Fruit fly (Drosophila melanogaster) whole organism, embryonic: ENCODE results near the gene cass.

Source experiments
- CG11456 ChIP-seq: fragments of 200-800 bp; sonication (Bioruptor generic); IDR thresholded peaks from 3 replicates; pipeline ENCODE4 v1.3.6; 2022; ENCODE audit warnings: missing biosample characterization, missing genetic modification characterization
- CG11560 ChIP-seq: fragments of 200-800 bp; sonication (Bioruptor generic); IDR thresholded peaks from 3 replicates; pipeline ENCODE4 v1.3.6; 2022; ENCODE audit warnings: missing biosample characterization, missing genetic modification characterization
- CG12391 ChIP-seq: fragments of 200-800 bp; sonication (Bioruptor generic); optimal IDR thresholded peaks from 3 replicates; lab custom pipeline; 2018; ENCODE audit warnings: missing biosample characterization, mild to moderate bottlenecking, missing genetic modification characterization, moderate library complexity
- CG12659 ChIP-seq: fragments of 200-800 bp; sonication (Bioruptor generic); optimal IDR thresholded peaks from 3 replicates; lab custom pipeline; 2017; ENCODE audit warnings: mild to moderate bottlenecking, missing biosample characterization, missing genetic modification reagents, missing genetic modification characterization
- CG14050 ChIP-seq: fragments of 200-800 bp; sonication (Bioruptor generic); IDR thresholded peaks from 3 replicates; pipeline ENCODE4 v1.3.6; 2022; ENCODE audit warnings: missing biosample characterization, missing genetic modification characterization
- CG15601 ChIP-seq: fragments of 200-800 bp; sonication (Bioruptor generic); optimal IDR thresholded peaks from 3 replicates; lab custom pipeline; 2019; ENCODE audit warnings: missing biosample characterization, mild to moderate bottlenecking, missing genetic modification characterization, moderate library complexity
- CG17568 ChIP-seq: fragments of 200-800 bp; sonication (Bioruptor generic); optimal IDR thresholded peaks from 2 replicates; lab custom pipeline; 2018; ENCODE audit warnings: missing biosample characterization, mild to moderate bottlenecking, missing genetic modification characterization, moderate library complexity
- CG17912 ChIP-seq: fragments of 200-800 bp; sonication (Bioruptor generic); optimal IDR thresholded peaks from 2 replicates; lab custom pipeline; 2018; ENCODE audit warnings: missing biosample characterization, mild to moderate bottlenecking, missing genetic modification characterization
- CG1792 ChIP-seq: fragments of 200-800 bp; sonication (Bioruptor generic); optimal IDR thresholded peaks from 2 replicates; lab custom pipeline; 2016; ENCODE audit warnings: missing biosample characterization, missing genetic modification characterization
- CG18764 ChIP-seq: fragments of 200-800 bp; sonication (Bioruptor generic); optimal IDR thresholded peaks from 3 replicates; lab custom pipeline; 2016; ENCODE audit warnings: missing biosample characterization, missing genetic modification characterization
- CG30431 ChIP-seq: fragments of 200-800 bp; sonication (Bioruptor generic); optimal IDR thresholded peaks from 2 replicates; lab custom pipeline; 2017; ENCODE audit warnings: missing biosample characterization, missing genetic modification characterization
- CG31388 ChIP-seq: fragments of 200-800 bp; sonication (Bioruptor generic); optimal IDR thresholded peaks from 2 replicates; lab custom pipeline; 2016; ENCODE audit warnings: missing biosample characterization, missing genetic modification characterization
- CG32767 ChIP-seq: fragments of 200-800 bp; sonication (Bioruptor generic); IDR thresholded peaks from 2 replicates; pipeline ENCODE4 v1.3.6; 2022; ENCODE audit warnings: missing biosample characterization, missing genetic modification characterization
- CG3726 ChIP-seq: fragments of 200-800 bp; sonication (Bioruptor generic); IDR thresholded peaks from 3 replicates; pipeline ENCODE4, ENCODE4 v1.3.6; 2022; ENCODE audit warnings: missing biosample characterization, missing genetic modification characterization
- CG4820 ChIP-seq: fragments of 200-800 bp; sonication (Bioruptor generic); optimal IDR thresholded peaks from 3 replicates; lab custom pipeline; 2016; ENCODE audit warnings: missing biosample characterization, missing genetic modification characterization
- CG6254 ChIP-seq: fragments of 200-800 bp; sonication (Bioruptor generic); optimal IDR thresholded peaks from 3 replicates; lab custom pipeline; 2017; ENCODE audit warnings: mild to moderate bottlenecking, missing biosample characterization, missing genetic modification reagents, missing genetic modification characterization
- CG6791 ChIP-seq: fragments of 200-800 bp; sonication (Bioruptor generic); IDR thresholded peaks from 3 replicates; pipeline ENCODE4 v1.3.6; 2022; ENCODE audit warnings: missing biosample characterization, missing genetic modification characterization; ENCODE audit not compliant: partially characterized antibody
- CG9817 ChIP-seq: fragments of 200-800 bp; sonication (Bioruptor generic); optimal IDR thresholded peaks from 2 replicates; lab custom pipeline; 2018; ENCODE audit warnings: missing biosample characterization, mild to moderate bottlenecking, missing genetic modification characterization, moderate library complexity
- Chrac-16 ChIP-seq: fragments of 200-800 bp; sonication (Bioruptor generic); optimal IDR thresholded peaks from 3 replicates; lab custom pipeline; 2016; ENCODE audit warnings: missing biosample characterization, missing genetic modification characterization
- D ChIP-seq, 2 experiments: fragments of 200-800 bp in 1 of 2; fragments of >200 bp in 1 of 2; sonication (Bioruptor generic) in 1 of 2; optimal IDR thresholded peaks; 2 replicates in 1 of 2; 3 replicates in 1 of 2; lab custom pipeline; 2017; ENCODE audit warnings: mild to moderate bottlenecking in 1 of 2, missing biosample characterization in 1 of 2, missing genetic modification characterization in 1 of 2, missing genetic modification reagents in 1 of 2
- Doc3 ChIP-seq: fragments of 200-800 bp; sonication (Bioruptor generic); IDR thresholded peaks from 3 replicates; pipeline ENCODE4 v1.3.6; 2022; ENCODE audit warnings: missing biosample characterization, missing genetic modification characterization; ENCODE audit not compliant: partially characterized antibody
- E2f1 ChIP-seq: fragments of 200-800 bp; sonication (Bioruptor generic); IDR thresholded peaks from 2 replicates; pipeline ENCODE4 v1.3.6; 2022; ENCODE audit warnings: missing biosample characterization, missing genetic modification characterization
- GATAe ChIP-seq: fragments of 200-800 bp; sonication (Bioruptor generic); conservative IDR thresholded peaks from 2 replicates; pipeline ENCODE4 v1.3.6; 2022; ENCODE audit warnings: missing biosample characterization, missing genetic modification characterization
- HmgZ ChIP-seq: fragments of 200-800 bp; sonication (Bioruptor generic); optimal IDR thresholded peaks from 2 replicates; lab custom pipeline; 2018; ENCODE audit warnings: missing biosample characterization, mild to moderate bottlenecking, missing genetic modification characterization
- Lpt ChIP-seq: fragments of >200 bp; optimal IDR thresholded peaks from 2 replicates; lab custom pipeline; 2018; ENCODE audit warnings: missing biosample characterization, missing genetic modification characterization
- Opbp ChIP-seq: fragments of 200-800 bp; sonication (Bioruptor generic); IDR thresholded peaks from 3 replicates; pipeline ENCODE4 v1.3.6; 2022; ENCODE audit warnings: missing biosample characterization, missing genetic modification characterization; ENCODE audit not compliant: partially characterized antibody
- Pdp1 ChIP-seq, 2 experiments: fragments of 200-800 bp; sonication (Bioruptor generic); optimal IDR thresholded peaks; 3 replicates each; lab custom pipeline; 2016; ENCODE audit warnings: missing biosample characterization in 2 of 2, missing genetic modification characterization in 2 of 2, mild to moderate bottlenecking in 1 of 2, moderate library complexity in 1 of 2
- Rx ChIP-seq: fragments of 200-800 bp; sonication (Bioruptor generic); IDR thresholded peaks from 2 replicates; pipeline ENCODE4 v1.3.6; 2022; ENCODE audit warnings: missing biosample characterization, missing genetic modification characterization
- Ssrp ChIP-seq: fragments of 200-800 bp; sonication (Bioruptor generic); optimal IDR thresholded peaks from 2 replicates; lab custom pipeline; 2018; ENCODE audit warnings: missing biosample characterization, mild to moderate bottlenecking, missing genetic modification characterization, moderate library complexity
- Taf1 ChIP-seq: fragments of 200-800 bp; sonication (Bioruptor generic); IDR thresholded peaks from 2 replicates; pipeline ENCODE4 v1.3.6; 2022; ENCODE audit warnings: missing biosample characterization, missing genetic modification characterization
- ac ChIP-seq: fragments of 200-800 bp; sonication (Bioruptor generic); optimal IDR thresholded peaks from 3 replicates; lab custom pipeline; 2017; ENCODE audit warnings: missing biosample characterization, mild to moderate bottlenecking, missing genetic modification characterization
- aop ChIP-seq: fragments of 200-800 bp; sonication (Bioruptor generic); IDR thresholded peaks from 2 replicates; pipeline ENCODE4 v1.3.6; 2022; ENCODE audit warnings: missing biosample characterization, missing genetic modification characterization
- bbx ChIP-seq: fragments of 200-800 bp; sonication (Bioruptor generic); IDR thresholded peaks from 2 replicates; pipeline ENCODE4 v1.3.6; 2022; ENCODE audit warnings: missing biosample characterization, missing genetic modification characterization; ENCODE audit not compliant: partially characterized antibody
- bcd ChIP-seq: fragments of 200-800 bp; sonication (Bioruptor generic); optimal IDR thresholded peaks from 2 replicates; lab custom pipeline; 2017; ENCODE audit warnings: missing biosample characterization, mild to moderate bottlenecking, missing genetic modification characterization
- croc ChIP-seq: fragments of 200-800 bp; sonication (Bioruptor generic); conservative IDR thresholded peaks from 3 replicates; pipeline ENCODE4 v1.3.6; 2022; ENCODE audit warnings: missing biosample characterization, missing genetic modification characterization
- disco-r ChIP-seq: fragments of 200-800 bp; sonication (Bioruptor generic); optimal IDR thresholded peaks from 2 replicates; lab custom pipeline; 2016; ENCODE audit warnings: missing biosample characterization, missing genetic modification characterization
- ems ChIP-seq: fragments of 200-800 bp; sonication (Bioruptor generic); optimal IDR thresholded peaks from 3 replicates; lab custom pipeline; 2016; ENCODE audit warnings: missing biosample characterization, missing genetic modification characterization
- hkb ChIP-seq, 2 experiments: fragments of 200-800 bp in 1 of 2; fragments of >200 bp in 1 of 2; sonication (Bioruptor generic) in 1 of 2; IDR thresholded peaks in 1 of 2; optimal IDR thresholded peaks in 1 of 2; 2 replicates each; pipeline versions ENCODE4 v1.3.6 to Lab custom; 2017 to 2022; ENCODE audit warnings: missing biosample characterization in 1 of 2, missing genetic modification characterization in 1 of 2
- lola ChIP-seq, 3 experiments: fragments of >200 bp in 2 of 3; fragments of 200-800 bp in 1 of 3; sonication (Bioruptor generic) in 1 of 3; optimal IDR thresholded peaks; 2 replicates each; lab custom pipeline; 2017 to 2019; ENCODE audit warnings: missing biosample characterization in 3 of 3, missing genetic modification characterization in 3 of 3, mild to moderate bottlenecking in 1 of 3, moderate library complexity in 1 of 3
- nerfin-2 ChIP-seq: fragments of 200-800 bp; sonication (Bioruptor generic); IDR thresholded peaks from 2 replicates; pipeline ENCODE4 v1.3.6; 2022; ENCODE audit warnings: missing biosample characterization, missing genetic modification characterization; ENCODE audit not compliant: partially characterized antibody
- odd ChIP-seq: fragments of 200-800 bp; sonication (Bioruptor generic); optimal IDR thresholded peaks from 2 replicates; lab custom pipeline; 2017; ENCODE audit warnings: missing biosample characterization, mild to moderate bottlenecking, missing genetic modification characterization
- otp ChIP-seq: fragments of 200-800 bp; sonication (Bioruptor generic); IDR thresholded peaks from 3 replicates; pipeline ENCODE4, ENCODE4 v1.3.6; 2022; ENCODE audit warnings: missing biosample characterization, missing genetic modification characterization
- p53 ChIP-seq: fragments of 200-800 bp; sonication (Bioruptor generic); optimal IDR thresholded peaks from 2 replicates; lab custom pipeline; 2016; ENCODE audit warnings: missing biosample characterization, missing genetic modification characterization
- sens-2 ChIP-seq: fragments of 200-800 bp; sonication (Bioruptor generic); IDR thresholded peaks from 2 replicates; pipeline ENCODE4 v1.3.6; 2022; ENCODE audit warnings: missing biosample characterization, missing genetic modification characterization
- tin ChIP-seq: fragments of 200-800 bp; sonication (Bioruptor generic); optimal IDR thresholded peaks from 3 replicates; lab custom pipeline; 2016; ENCODE audit warnings: missing biosample characterization, missing genetic modification characterization
- toy ChIP-seq: fragments of 200-800 bp; sonication (Bioruptor generic); IDR thresholded peaks from 2 replicates; pipeline ENCODE4 v1.3.6; 2022; ENCODE audit warnings: missing biosample characterization, missing genetic modification characterization
- vvl ChIP-seq: fragments of 200-800 bp; sonication (Bioruptor generic); IDR thresholded peaks from 2 replicates; pipeline ENCODE4 v1.3.6; 2022; ENCODE audit warnings: missing biosample characterization, missing genetic modification characterization
- zen ChIP-seq: fragments of 200-800 bp; sonication (Bioruptor generic); optimal IDR thresholded peaks from 3 replicates; lab custom pipeline; 2018; ENCODE audit warnings: missing biosample characterization, mild to moderate bottlenecking, missing genetic modification characterization, moderate library complexity

The cass gene

DNA sequence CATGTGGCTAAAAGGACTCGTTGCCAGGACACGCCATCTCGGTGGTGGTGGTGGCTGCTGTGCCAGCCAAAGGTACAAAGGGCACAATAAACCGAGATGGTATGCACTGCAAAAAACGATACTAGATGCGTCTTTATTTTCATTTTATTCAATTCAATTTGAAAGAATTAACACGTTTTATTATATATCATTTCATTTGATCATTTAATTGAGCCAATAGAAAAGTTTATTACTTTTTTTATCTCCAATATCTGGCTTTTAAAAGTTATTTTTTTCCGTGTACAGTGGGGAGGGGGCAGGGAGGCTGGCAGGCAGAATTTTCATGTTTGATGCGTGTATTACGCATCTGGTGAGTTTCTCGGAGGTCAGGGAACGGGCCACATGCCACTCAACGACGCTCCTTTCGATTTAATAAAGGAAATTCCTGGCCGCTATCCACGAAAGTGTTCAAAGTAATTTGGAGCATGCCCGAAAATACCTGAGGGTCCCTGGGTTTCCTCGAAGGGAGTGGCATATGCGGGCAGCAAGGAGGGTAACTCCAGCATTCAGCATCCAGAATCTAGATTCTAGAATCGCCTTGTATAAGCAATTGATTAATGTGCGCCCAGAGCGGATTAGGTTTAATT lies 36.5 kb upstream of the cass start (continued):
- TF ChIP-seq p53 (GFP tag; lab: Kevin White, UChicago) (no peak), ac (peak; percentile 75), CG4820 (GFP tag; lab: Kevin White, UChicago) (peak; percentile 88), E2f1 (GFP tag; lab: Robert Waterston, UW) (peak; percentile 79), CG1792 (GFP tag; lab: Kevin White, UChicago) (peak; percentile 56), aop (GFP tag; lab: Robert Waterston, UW) (peak; percentile 38; the same call in 1 of the 2 replicates), toy (GFP tag; lab: Robert Waterston, UW) (no peak), CG12391 (tag; lab: Kevin White, UChicago) (peak; percentile 93), CG31388 (GFP tag; lab: Kevin White, UChicago) (peak; percentile 54), HmgZ (tag; lab: Kevin White, UChicago) (peak; percentile 79), CG9817 (tag; lab: Kevin White, UChicago) (peak; percentile 85), CG18764 (GFP tag; lab: Kevin White, UChicago) (peak; percentile 81), bbx (GFP tag; lab: Robert Waterston, UW) (no peak), CG15601 (peak; percentile 91), otp (GFP tag; lab: Robert Waterston, UW) (peak; percentile 77), bcd (GFP tag; lab: Kevin White, UChicago) (peak; percentile 87), GATAe (GFP tag; lab: Robert Waterston, UW) (peak; percentile 39; the same call in 1 of the 2 replicates), Lpt (GFP tag; lab: Kevin White, UChicago) (no peak), Pdp1 (GFP tag; optimal IDR thresholded peaks at IDR 0.05; lab: Kevin White, UChicago) (peak in 1 of 2 experiments; percentile 70), CG11456 (GFP tag; lab: Robert Waterston, UW) (peak; percentile 60; the same call in 2 of the 3 replicates), CG6791 (GFP tag; lab: Robert Waterston, UW) (no peak), ems (peak; percentile 80), CG11560 (tag; lab: Robert Waterston, UW) (peak; percentile 78), CG14050 (GFP tag; lab: Robert Waterston, UW) (peak; percentile 65), Rx (peak; percentile 65), Ssrp (tag; lab: Kevin White, UChicago) (peak; percentile 89), CG17912 (GFP tag; lab: Kevin White, UChicago) (no peak), sens-2 (peak; percentile 79), CG6254 (GFP tag; lab: Kevin White, UChicago) (peak; percentile 84), Opbp (GFP tag; lab: Robert Waterston, UW) (no peak), CG12659 (GFP tag; lab: Kevin White, UChicago) (peak; percentile 86), vvl (peak; percentile 93), Taf1 (GFP tag; lab: Robert Waterston, UW) (peak; percentile 41; the same call in 1 of the 2 replicates), lola (GFP tag; optimal IDR thresholded peaks at IDR 0.05; lab: Kevin White, UChicago) (peak in 1 of 3 experiments; percentile 94), hkb (optimal IDR thresholded peaks at IDR 0.05; lab: Kevin White, UChicago) (no peak), hkb (GFP tag; IDR thresholded peaks at IDR 0.05; lab: Robert Waterston, UW) (peak; percentile 89), tin (GFP tag; lab: Kevin White, UChicago) (peak; percentile 83), CG32767 (GFP tag; lab: Robert Waterston, UW) (peak; percentile 85), Chrac-16 (GFP tag; lab: Kevin White, UChicago) (peak; percentile 84), nerfin-2 (GFP tag; lab: Robert Waterston, UW) (no peak), CG30431 (peak; percentile 64), odd (peak; percentile 80), CG17568 (GFP tag; lab: Kevin White, UChicago) (no peak), croc (GFP tag; lab: Robert Waterston, UW) (peak; percentile 91), zen (peak; percentile 91), disco-r (peak; percentile 45), Doc3 (no peak), D (optimal IDR thresholded peaks at IDR 0.05; lab: Kevin White, UChicago) (no peak), D (GFP tag; optimal IDR thresholded peaks at IDR 0.05; lab: Kevin White, UChicago) (peak; percentile 92), CG3726 (GFP tag; lab: Robert Waterston, UW) (peak; percentile 62; the same call in 1 of the 3 replicates)
